Worm (Caenorhabditis elegans) whole organism, L3 larva: ENCODE data around the gene abu-10.
A peak's percentile ranks its signal among the peaks of the same experiment; 100 is the strongest.

Experiments
- egl-27 ChIP-seq: sonication (generic microtip); optimal IDR thresholded peaks from 4 replicates; lab custom pipeline; 2017; ENCODE audit warnings: missing biosample characterization, missing genetic modification reagents, missing genetic modification characterization
- nhr-11 ChIP-seq: fragments of 150-350 bp; optimal IDR thresholded peaks from 2 replicates; lab custom pipeline; 2014; ENCODE audit warnings: missing biosample characterization, missing genetic modification characterization
- nhr-23 ChIP-seq: fragments of 150-350 bp; optimal IDR thresholded peaks from 2 replicates; lab custom pipeline; 2014; ENCODE audit warnings: missing biosample characterization, missing genetic modification reagents, missing genetic modification characterization
- nhr-43 ChIP-seq: sonication (generic microtip); optimal IDR thresholded peaks from 2 replicates; lab custom pipeline; 2016; ENCODE audit warnings: mild to moderate bottlenecking, missing genetic modification characterization, missing compliant biosample characterization; ENCODE audit not compliant: poor library complexity, severe bottlenecking
- sea-2 ChIP-seq: fragments of 150-350 bp; sonication (generic microtip); optimal IDR thresholded peaks from 4 replicates; lab custom pipeline; 2014; ENCODE audit warnings: missing biosample characterization, missing genetic modification reagents, missing genetic modification characterization
- unc-62 ChIP-seq: fragments of 150-350 bp; sonication (generic microtip); optimal IDR thresholded peaks from 4 replicates; lab custom pipeline; 2014; ENCODE audit warnings: missing biosample characterization, missing genetic modification reagents, missing genetic modification characterization

ce11 chrX:3829605-3830004 lies 31.6 kb downstream of the abu-10 start:
- TF ChIP-seq sea-2 (no peak), nhr-11 (tag; lab: Kevin White, UChicago) (no peak), nhr-43 (tag; lab: Kevin White, UChicago) (no peak), unc-62 (no peak), nhr-23 (tag; lab: Kevin White, UChicago) (no peak), egl-27 (tag; lab: Kevin White, UChicago) (peak; percentile 37)
